Worm (Caenorhabditis elegans): ENCODE data around the gene col-160.

col-160 gene

ce11 chrV:13163841-13164240 lies 38.1 kb downstream of the col-160 start (continued):
- peak; percentile 91 for TF ChIP-seq nhr-80 (tag; optimal IDR thresholded peaks at IDR 0.05)
- TF ChIP-seq C06A6.2 (GFP tag; conservative IDR thresholded peaks at IDR 0.05), result no peak
- TF ChIP-seq ztf-28 (GFP tag; IDR thresholded peaks at IDR 0.05), result no peak
- no peak for TF ChIP-seq unc-62 (GFP tag; optimal IDR thresholded peaks at IDR 0.05)
- no peak for TF ChIP-seq zim-3 (tag; optimal IDR thresholded peaks at IDR 0.05)
- no peak for TF ChIP-seq ceh-100 (GFP tag; IDR thresholded peaks at IDR 0.05)
- TF ChIP-seq madf-8 (GFP tag; conservative IDR thresholded peaks at IDR 0.05), result no peak
- no peak for TF ChIP-seq lsl-1 (GFP tag; optimal IDR thresholded peaks at IDR 0.05)
- TF ChIP-seq egl-18 (GFP tag; IDR thresholded peaks at IDR 0.05), result no peak
- TF ChIP-seq F55B11.4 (tag; optimal IDR thresholded peaks at IDR 0.05; ENCODE audit: borderline replicate concordance, insufficient read depth), result no peak
- peak; percentile 63 for TF ChIP-seq F23B12.7 (tag; optimal IDR thresholded peaks at IDR 0.05; ENCODE audit: insufficient read depth)
- no peak for TF ChIP-seq hlh-12 (tag; optimal IDR thresholded peaks at IDR 0.05)
- TF ChIP-seq die-1 (tag; optimal IDR thresholded peaks at IDR 0.05), result no peak
- TF ChIP-seq nhr-120 (GFP tag; IDR thresholded peaks at IDR 0.05), result no peak
- no peak for TF ChIP-seq Y79H2A.3 (GFP tag; conservative IDR thresholded peaks at IDR 0.05)
- no peak for TF ChIP-seq attf-6 (GFP tag; IDR thresholded peaks at IDR 0.05)
- peak; percentile 54 for TF ChIP-seq atf-7 (tag; optimal IDR thresholded peaks at IDR 0.05)
- TF ChIP-seq zfh-2 (GFP tag; conservative IDR thresholded peaks at IDR 0.05), result no peak
- TF ChIP-seq let-526 (GFP tag; IDR thresholded peaks at IDR 0.05), result no peak
- no peak for TF ChIP-seq Y56A3A.18 (GFP tag; IDR thresholded peaks at IDR 0.05)
- TF ChIP-seq attf-5 (GFP tag; optimal IDR thresholded peaks at IDR 0.05), result no peak
- TF ChIP-seq ztf-18 (tag; optimal IDR thresholded peaks at IDR 0.05), result no peak
- TF ChIP-seq rcor-1 (GFP tag; IDR thresholded peaks at IDR 0.05), result no peak
- no peak for TF ChIP-seq hmg-1.2 (GFP tag; IDR thresholded peaks at IDR 0.05)
- TF ChIP-seq attf-3 (GFP tag; conservative IDR thresholded peaks at IDR 0.05), result no peak
- TF ChIP-seq ztf-25 (GFP tag; IDR thresholded peaks at IDR 0.05), result no peak
- no peak for TF ChIP-seq lir-1 (GFP tag; conservative IDR thresholded peaks at IDR 0.05)
- TF ChIP-seq F33H1.4 (GFP tag; IDR thresholded peaks at IDR 0.05), result no peak
- TF ChIP-seq dox-1 (GFP tag; IDR thresholded peaks at IDR 0.05), result peak; percentile 58
- TF ChIP-seq Y67H2A.10 (GFP tag; conservative IDR thresholded peaks at IDR 0.05), result no peak
- TF ChIP-seq pbrm-1 (GFP tag; IDR thresholded peaks at IDR 0.05), result no peak
- TF ChIP-seq ztf-22 (GFP tag; optimal IDR thresholded peaks at IDR 0.05), result no peak
- no peak for TF ChIP-seq ztf-3 (GFP tag; optimal IDR thresholded peaks at IDR 0.05)
- TF ChIP-seq let-607 (tag; optimal IDR thresholded peaks at IDR 0.05), result peak; percentile 65 to 94
- TF ChIP-seq ztf-6 (GFP tag; IDR thresholded peaks at IDR 0.05), result no peak
- peak; percentile 33; the same call in 1 of the 2 replicates for TF ChIP-seq mcd-1 (GFP tag; IDR thresholded peaks at IDR 0.05)
- no peak for TF ChIP-seq aptf-3 (GFP tag; IDR thresholded peaks at IDR 0.05)
- no peak for TF ChIP-seq sea-2 (GFP tag; IDR thresholded peaks at IDR 0.05)
- TF ChIP-seq ceh-79 (tag; optimal IDR thresholded peaks at IDR 0.05), result no peak
- no peak for TF ChIP-seq sptf-2 (GFP tag; optimal IDR thresholded peaks at IDR 0.05)
- TF ChIP-seq B0019.2 (GFP tag; conservative IDR thresholded peaks at IDR 0.05), result no peak
- peak; percentile 47 for TF ChIP-seq ets-4 (GFP tag; optimal IDR thresholded peaks at IDR 0.05)
- TF ChIP-seq ceh-27 (GFP tag; optimal IDR thresholded peaks at IDR 0.05), result no peak
- TF ChIP-seq F52B5.7 (tag; optimal IDR thresholded peaks at IDR 0.05), result no peak
- TF ChIP-seq sdz-38 (tag; optimal IDR thresholded peaks at IDR 0.05), result no peak
- TF ChIP-seq aptf-2 (GFP tag; conservative IDR thresholded peaks at IDR 0.05), result no peak
- no peak for TF ChIP-seq nhr-27 (tag; optimal IDR thresholded peaks at IDR 0.05)
- TF ChIP-seq ekl-4 (GFP tag; IDR thresholded peaks at IDR 0.05), result no peak
- no peak for TF ChIP-seq snpc-1.1 (tag; optimal IDR thresholded peaks at IDR 0.05; ENCODE audit: insufficient read depth)
- no peak for TF ChIP-seq F57C9.4 (tag; optimal IDR thresholded peaks at IDR 0.05)
